Worm (Caenorhabditis elegans) whole organism, L4 larva: Measurements from ENCODE around the gene fbxl-3.

Source experiments
- egl-27 ChIP-seq: sonication (generic microtip); optimal IDR thresholded peaks from 3 replicates; lab custom pipeline; 2017; ENCODE audit warnings: missing biosample characterization, missing genetic modification reagents, missing genetic modification characterization
- lir-3 ChIP-seq: sonication (generic microtip); optimal IDR thresholded peaks from 2 replicates; lab custom pipeline; 2016; ENCODE audit warnings: mild to moderate bottlenecking, missing genetic modification characterization, missing compliant biosample characterization
- snpc-4 ChIP-seq: fragments of 150-350 bp; optimal IDR thresholded peaks from 2 replicates; lab custom pipeline; 2014; ENCODE audit warnings: missing biosample characterization, missing genetic modification characterization
- unc-39 ChIP-seq: sonication (generic microtip); optimal IDR thresholded peaks from 2 replicates; lab custom pipeline; 2017; ENCODE audit warnings: missing biosample characterization, missing genetic modification characterization
- zag-1 ChIP-seq: fragments of 150-350 bp; optimal IDR thresholded peaks from 2 replicates; lab custom pipeline; 2014; ENCODE audit warnings: missing biosample characterization, missing genetic modification characterization
- ztf-11 ChIP-seq: fragments of 150-350 bp; optimal IDR thresholded peaks from 2 replicates; lab custom pipeline; 2014; ENCODE audit warnings: missing biosample characterization, missing genetic modification characterization
- ztf-7 ChIP-seq: fragments of 150-350 bp; optimal IDR thresholded peaks from 2 replicates; lab custom pipeline; 2014; ENCODE audit warnings: missing biosample characterization, missing genetic modification characterization

ce11 chrII:5420947-5421614 is 22.4 kb upstream of the fbxl-3 start, which contains the start of gene tofu-6:
- TF ChIP-seq ztf-11 (tag; lab: Kevin White, UChicago), result no peak
- no peak for TF ChIP-seq snpc-4 (tag; lab: Kevin White, UChicago)
- TF ChIP-seq egl-27, result no peak
- no peak for TF ChIP-seq lir-3 (tag; lab: Kevin White, UChicago)
- TF ChIP-seq zag-1 (tag; lab: Kevin White, UChicago), result no peak
- TF ChIP-seq unc-39, result no peak
- no peak for TF ChIP-seq ztf-7 (tag; lab: Kevin White, UChicago)
